Fruit fly (Drosophila melanogaster) whole organism, embryonic: ENCODE results near the gene swa.
A peak's percentile ranks its signal among the peaks of the same experiment; 100 is the strongest.

Experiments used
- CG13287 ChIP-seq: fragments of 200-800 bp; sonication (Bioruptor generic); IDR thresholded peaks from 2 replicates; pipeline ENCODE4 v1.3.6; 2022; ENCODE audit warnings: missing biosample characterization, missing genetic modification characterization; ENCODE audit not compliant: partially characterized antibody
- CG16813 ChIP-seq: fragments of 200-800 bp; sonication (Bioruptor generic); IDR thresholded peaks from 3 replicates; pipeline ENCODE4 v1.3.6; 2022; ENCODE audit warnings: missing biosample characterization, missing genetic modification characterization; ENCODE audit not compliant: partially characterized antibody
- CG30020 ChIP-seq: fragments of 200-800 bp; optimal IDR thresholded peaks from 2 replicates; lab custom pipeline; 2019; ENCODE audit warnings: missing biosample characterization, mild to moderate bottlenecking, missing genetic modification characterization, moderate library complexity
- MBD-R2 ChIP-seq: fragments of 200-800 bp; sonication (Bioruptor generic); IDR thresholded peaks from 2 replicates; pipeline ENCODE4 v1.3.6; 2022; ENCODE audit warnings: missing biosample characterization, missing genetic modification characterization
- bbx ChIP-seq: fragments of 200-800 bp; sonication (Bioruptor generic); IDR thresholded peaks from 2 replicates; pipeline ENCODE4 v1.3.6; 2022; ENCODE audit warnings: missing biosample characterization, missing genetic modification characterization; ENCODE audit not compliant: partially characterized antibody
- jing ChIP-seq: fragments of 200-800 bp; sonication (Bioruptor generic); optimal IDR thresholded peaks from 2 replicates; lab custom pipeline; 2018; ENCODE audit warnings: missing biosample characterization, mild to moderate bottlenecking, missing genetic modification characterization
- otp ChIP-seq: fragments of 200-800 bp; sonication (Bioruptor generic); IDR thresholded peaks from 3 replicates; pipeline ENCODE4, ENCODE4 v1.3.6; 2022; ENCODE audit warnings: missing biosample characterization, missing genetic modification characterization
- pfk ChIP-seq: fragments of 200-800 bp; sonication (Bioruptor generic); optimal IDR thresholded peaks from 2 replicates; lab custom pipeline; 2018; ENCODE audit warnings: missing biosample characterization, mild to moderate bottlenecking, missing genetic modification characterization, moderate library complexity

DNA sequence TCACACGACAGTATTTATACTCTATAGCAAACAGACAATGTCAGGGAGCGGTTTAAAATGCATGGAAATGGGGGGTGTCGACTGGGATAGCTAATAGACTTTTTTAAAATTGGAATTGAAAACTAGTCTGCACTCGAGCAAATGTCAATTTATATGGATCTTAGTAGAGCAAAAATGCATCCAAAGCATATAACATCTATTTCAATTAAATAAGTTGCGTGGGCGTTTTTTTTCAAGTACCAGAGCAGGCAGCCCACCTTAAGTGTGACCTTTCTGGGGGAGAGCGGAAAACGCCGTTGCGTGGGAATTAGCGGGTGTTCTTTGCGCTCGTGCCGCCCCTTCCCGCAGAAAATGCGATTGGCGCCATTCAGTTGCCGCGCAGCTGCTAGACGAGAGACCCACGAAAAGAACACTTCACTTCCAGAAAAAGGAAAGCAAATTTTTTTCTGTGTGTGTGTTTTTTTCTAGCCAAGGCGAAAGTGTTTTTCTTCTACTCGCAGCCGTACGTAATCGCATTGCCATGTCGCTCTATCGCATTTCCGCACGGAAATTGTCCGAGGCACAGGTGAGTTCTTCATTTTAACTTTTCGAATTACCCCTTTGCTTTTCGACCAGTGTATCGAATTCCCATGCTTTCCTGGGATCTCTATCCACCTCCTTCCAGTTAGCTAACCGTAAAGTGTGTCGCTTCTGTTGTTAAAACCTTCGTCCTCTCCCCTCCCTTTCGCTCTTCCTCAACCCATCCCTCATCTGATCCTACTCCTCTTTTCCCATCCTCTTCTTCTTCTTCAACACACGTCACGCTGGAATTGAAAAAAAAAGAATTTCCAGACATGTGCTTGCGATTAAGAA, 13.4 kb downstream of the swa start:
- peak; percentile 43; the same call in 1 of the 2 replicates for TF ChIP-seq bbx (GFP tag; lab: Robert Waterston, UW)
- no peak for TF ChIP-seq otp
- TF ChIP-seq CG13287 (GFP tag; lab: Robert Waterston, UW) = peak; percentile 27; the same call in 1 of the 2 replicates
- TF ChIP-seq MBD-R2 = 0 out of 2 replicates have a peak, but pooled peaks have one; percentile 24
- no peak for TF ChIP-seq pfk
- no peak for TF ChIP-seq jing (GFP tag; lab: Kevin White, UChicago)
- TF ChIP-seq CG16813 (GFP tag; lab: Robert Waterston, UW) = no peak
- TF ChIP-seq CG30020 (tag; lab: Kevin White, UChicago) = no peak
